Worm (Caenorhabditis elegans) whole organism, L1 larva: ENCODE measurements around the gene Y46H3A.5.

Experiments
- C04F5.9 ChIP-seq: sonication (generic microtip); optimal IDR thresholded peaks from 2 replicates; lab custom pipeline; 2016; ENCODE audit warnings: missing genetic modification characterization, missing compliant biosample characterization
- C16A3.4 ChIP-seq: fragments of 150-350 bp; optimal IDR thresholded peaks from 2 replicates; lab custom pipeline; 2014; ENCODE audit warnings: missing biosample characterization, missing genetic modification characterization
- C34B4.2 ChIP-seq: sonication (generic microtip); optimal IDR thresholded peaks from 2 replicates; lab custom pipeline; 2017; ENCODE audit warnings: mild to moderate bottlenecking, missing genetic modification characterization, missing compliant biosample characterization
- F16B12.6 ChIP-seq: fragments of 150-350 bp; optimal IDR thresholded peaks from 2 replicates; lab custom pipeline; 2014; ENCODE audit warnings: missing biosample characterization, missing genetic modification characterization
- alr-1 ChIP-seq: fragments of 200-800 bp; sonication (Bioruptor generic); optimal IDR thresholded peaks from 2 replicates; lab custom pipeline; 2018; ENCODE audit warnings: borderline replicate concordance, mild to moderate bottlenecking, missing genetic modification characterization, missing compliant biosample characterization
- aly-2 ChIP-seq: fragments of 150-350 bp; optimal IDR thresholded peaks from 2 replicates; lab custom pipeline; 2014; ENCODE audit warnings: missing biosample characterization, missing genetic modification characterization
- blmp-1 ChIP-seq: fragments of 150-350 bp; optimal IDR thresholded peaks from 2 replicates; lab custom pipeline; 2014; ENCODE audit warnings: missing biosample characterization, missing genetic modification characterization
- ceh-63 ChIP-seq: fragments of 200-800 bp; sonication (Bioruptor generic); optimal IDR thresholded peaks from 2 replicates; lab custom pipeline; 2018; ENCODE audit warnings: mild to moderate bottlenecking, missing genetic modification characterization, missing compliant biosample characterization
- ceh-8 ChIP-seq: fragments of 200-800 bp; sonication (Bioruptor generic); optimal IDR thresholded peaks from 2 replicates; lab custom pipeline; 2018; ENCODE audit warnings: mild to moderate bottlenecking, missing genetic modification characterization, moderate library complexity, missing compliant biosample characterization
- ceh-82 ChIP-seq, 3 experiments: fragments of 150-350 bp in 1 of 3; sonication (generic microtip) in 2 of 3; optimal IDR thresholded peaks; 2 replicates each; lab custom pipeline; 2014 to 2017; ENCODE audit warnings: missing biosample characterization in 3 of 3, missing genetic modification characterization in 3 of 3
- ceh-88 ChIP-seq: fragments of 200-800 bp; sonication (Bioruptor generic); IDR thresholded peaks from 2 replicates; pipeline ENCODE4 v1.3.6; 2022; ENCODE audit warnings: missing genetic modification characterization, missing compliant biosample characterization
- ces-1 ChIP-seq: fragments of 150-350 bp; optimal IDR thresholded peaks from 2 replicates; lab custom pipeline; 2014; ENCODE audit warnings: missing biosample characterization, missing genetic modification reagents, missing genetic modification characterization
- dpl-1 ChIP-seq, 3 experiments: fragments of 150-350 bp in 2 of 3; sonication (generic microtip) in 1 of 3; optimal IDR thresholded peaks; 2 replicates each; lab custom pipeline; 2014 to 2017; ENCODE audit warnings: missing biosample characterization in 3 of 3, missing genetic modification characterization in 3 of 3, missing genetic modification reagents in 3 of 3
- efl-1 ChIP-seq, 4 experiments: fragments of 150-350 bp; optimal IDR thresholded peaks in 3 of 4; peaks in 1 of 4; 1 replicate in 1 of 4; 2 replicates in 3 of 4; lab custom pipeline; 2014; ENCODE audit warnings: missing biosample characterization in 2 of 4, missing genetic modification characterization in 2 of 4, missing genetic modification reagents in 2 of 4
- egl-27 ChIP-seq, 2 experiments: fragments of 150-350 bp in 1 of 2; sonication (generic microtip); optimal IDR thresholded peaks; 3 replicates each; lab custom pipeline; 2017 to 2018; ENCODE audit warnings: missing biosample characterization in 2 of 2, missing genetic modification characterization in 2 of 2, missing genetic modification reagents in 2 of 2
- fkh-10 ChIP-seq: sonication (generic microtip); optimal IDR thresholded peaks from 2 replicates; lab custom pipeline; 2017; ENCODE audit warnings: missing biosample characterization, missing genetic modification reagents, missing genetic modification characterization
- fkh-4 ChIP-seq: sonication (generic microtip); optimal IDR thresholded peaks from 2 replicates; lab custom pipeline; 2016; ENCODE audit warnings: missing compliant biosample characterization, missing genetic modification characterization, borderline replicate concordance
- fos-1 ChIP-seq: fragments of 150-350 bp; optimal IDR thresholded peaks from 2 replicates; lab custom pipeline; 2014; ENCODE audit warnings: missing biosample characterization, missing genetic modification characterization
- hlh-17 ChIP-seq: fragments of 200-800 bp; sonication (Bioruptor generic); optimal IDR thresholded peaks from 2 replicates; lab custom pipeline; 2018; ENCODE audit warnings: missing genetic modification characterization, mild to moderate bottlenecking, missing compliant biosample characterization, moderate library complexity, borderline replicate concordance
- hpl-2 ChIP-seq: fragments of 150-350 bp; optimal IDR thresholded peaks from 2 replicates; lab custom pipeline; 2014; ENCODE audit warnings: missing biosample characterization, missing genetic modification reagents, missing genetic modification characterization
- jun-1 ChIP-seq: fragments of 150-350 bp; optimal IDR thresholded peaks from 2 replicates; lab custom pipeline; 2014; ENCODE audit warnings: missing biosample characterization, missing genetic modification reagents, missing genetic modification characterization
- lin-35 ChIP-seq, 2 experiments: fragments of 150-350 bp; optimal IDR thresholded peaks; 2 replicates each; lab custom pipeline; 2014; ENCODE audit warnings: missing biosample characterization in 2 of 2, missing genetic modification characterization in 2 of 2, missing genetic modification reagents in 2 of 2
- mdl-1 ChIP-seq, 2 experiments: fragments of 150-350 bp; optimal IDR thresholded peaks; 2 replicates each; lab custom pipeline; 2014 to 2017; ENCODE audit warnings: missing biosample characterization in 2 of 2, missing genetic modification characterization in 2 of 2, inconsistent platforms in 1 of 2
- nhr-12 ChIP-seq: sonication (generic microtip); optimal IDR thresholded peaks from 2 replicates; lab custom pipeline; 2017; ENCODE audit warnings: missing biosample characterization, missing genetic modification characterization
- nhr-19 ChIP-seq: fragments of 200-800 bp; sonication (Bioruptor generic); conservative IDR thresholded peaks from 2 replicates; pipeline ENCODE4 v1.3.6; 2022; ENCODE audit warnings: missing genetic modification characterization, missing compliant biosample characterization
- nhr-84 ChIP-seq: sonication (generic microtip); optimal IDR thresholded peaks from 2 replicates; lab custom pipeline; 2017; ENCODE audit warnings: missing biosample characterization, missing genetic modification characterization
- nhr-85 ChIP-seq: sonication (generic microtip); peaks from one replicate; lab custom pipeline; 2016; ENCODE audit warnings: missing genetic modification characterization, inconsistent platforms, missing compliant biosample characterization
- nhr-90 ChIP-seq: sonication (generic microtip); optimal IDR thresholded peaks from 2 replicates; lab custom pipeline; 2016; ENCODE audit warnings: mild to moderate bottlenecking, missing genetic modification characterization, missing compliant biosample characterization; ENCODE audit not compliant: poor library complexity
- pag-3 ChIP-seq: sonication (generic microtip); optimal IDR thresholded peaks from 2 replicates; lab custom pipeline; 2017; ENCODE audit warnings: missing genetic modification characterization, mild to moderate bottlenecking, missing compliant biosample characterization, antibody characterized with exemption, borderline replicate concordance; ENCODE audit not compliant: insufficient read depth
- pax-3 ChIP-seq: fragments of 200-800 bp; sonication (Bioruptor generic); optimal IDR thresholded peaks from 2 replicates; lab custom pipeline; 2018; ENCODE audit warnings: mild to moderate bottlenecking, missing genetic modification characterization, moderate library complexity, missing compliant biosample characterization
- pqm-1 ChIP-seq: sonication (generic microtip); optimal IDR thresholded peaks from 3 replicates; lab custom pipeline; 2017; ENCODE audit warnings: missing biosample characterization, missing genetic modification characterization
- rnt-1 ChIP-seq: sonication (generic microtip); optimal IDR thresholded peaks from 2 replicates; lab custom pipeline; 2016; ENCODE audit warnings: mild to moderate bottlenecking, missing genetic modification characterization, moderate library complexity, missing compliant biosample characterization
- snu-23 ChIP-seq: sonication (generic microtip); optimal IDR thresholded peaks from 2 replicates; lab custom pipeline; 2016; ENCODE audit warnings: missing genetic modification characterization, missing compliant biosample characterization
- sox-4 ChIP-seq: sonication (generic microtip); optimal IDR thresholded peaks from 2 replicates; lab custom pipeline; 2016; ENCODE audit warnings: missing genetic modification characterization, missing compliant biosample characterization
- sup-37 ChIP-seq: fragments of 200-800 bp; sonication (Bioruptor generic); optimal IDR thresholded peaks from 2 replicates; lab custom pipeline; 2018; ENCODE audit warnings: mild to moderate bottlenecking, missing genetic modification characterization, missing compliant biosample characterization
- swsn-7 ChIP-seq: sonication (generic microtip); optimal IDR thresholded peaks from 2 replicates; lab custom pipeline; 2016; ENCODE audit warnings: missing genetic modification characterization, missing compliant biosample characterization
- tbx-2 ChIP-seq: sonication (generic microtip); optimal IDR thresholded peaks from 2 replicates; lab custom pipeline; 2016; ENCODE audit warnings: missing genetic modification characterization, missing compliant biosample characterization
- unc-130 ChIP-seq: fragments of 150-350 bp; optimal IDR thresholded peaks from 2 replicates; lab custom pipeline; 2017; ENCODE audit warnings: missing biosample characterization, missing genetic modification characterization, inconsistent platforms
- unc-30 ChIP-seq: sonication (generic microtip); optimal IDR thresholded peaks from 2 replicates; lab custom pipeline; 2017; ENCODE audit warnings: missing biosample characterization, missing genetic modification characterization
- unc-62 ChIP-seq: fragments of 150-350 bp; optimal IDR thresholded peaks from 2 replicates; lab custom pipeline; 2014; ENCODE audit warnings: missing biosample characterization, missing genetic modification reagents, missing genetic modification characterization
- unc-98 ChIP-seq: fragments of 200-800 bp; sonication (Bioruptor generic); IDR thresholded peaks from 2 replicates; pipeline ENCODE4 v1.3.6; 2022; ENCODE audit warnings: missing genetic modification characterization, missing compliant biosample characterization
- vab-15 ChIP-seq: sonication (generic microtip); optimal IDR thresholded peaks from 2 replicates; lab custom pipeline; 2017; ENCODE audit warnings: missing genotype, mild to moderate bottlenecking, missing genetic modification characterization, missing compliant biosample characterization
- xbp-1 ChIP-seq: sonication (generic microtip); optimal IDR thresholded peaks from 2 replicates; lab custom pipeline; 2016; ENCODE audit warnings: missing genetic modification characterization, missing compliant biosample characterization
- zag-1 ChIP-seq: fragments of 150-350 bp; optimal IDR thresholded peaks from 2 replicates; lab custom pipeline; 2014; ENCODE audit warnings: missing biosample characterization, missing genetic modification characterization
- ztf-11 ChIP-seq, 2 experiments: sonication (generic microtip); optimal IDR thresholded peaks; 2 replicates each; lab custom pipeline; 2016 to 2017; ENCODE audit warnings: missing genetic modification characterization in 2 of 2, missing biosample characterization in 1 of 2, missing compliant biosample characterization in 1 of 2
- ztf-4 ChIP-seq: fragments of 150-350 bp; optimal IDR thresholded peaks from 2 replicates; lab custom pipeline; 2014; ENCODE audit warnings: missing biosample characterization, missing genetic modification characterization

The Y46H3A.5 gene

ce11 chrV:1821287-1821686, 6.6 kb upstream of the Y46H3A.5 start, which contains the start of the genes gly-7 and mrpl-39 (continued):
- TF ChIP-seq hpl-2 (GFP tag; lab: Kevin White, UChicago) (no peak), fkh-4 (no peak), nhr-19 (GFP tag; lab: Robert Waterston, UW) (no peak; the same call in 1 of the 2 replicates), rnt-1 (tag; lab: Kevin White, UChicago) (peak; percentile 53), unc-30 (tag; lab: Kevin White, UChicago) (no peak), F16B12.6 (tag; lab: Kevin White, UChicago) (no peak), hlh-17 (GFP tag; lab: Kevin White, UChicago) (no peak), nhr-12 (no peak), sup-37 (no peak), ceh-63 (GFP tag; lab: Kevin White, UChicago) (no peak), C04F5.9 (tag; lab: Kevin White, UChicago) (no peak), sox-4 (no peak), ceh-8 (GFP tag; lab: Kevin White, UChicago) (no peak), C34B4.2 (tag; lab: Kevin White, UChicago) (no peak), dpl-1 (GFP tag; optimal IDR thresholded peaks at IDR 0.05; lab: Kevin White, UChicago) (peak in 2 of 3 experiments; percentile 34 to 48), blmp-1 (no peak), ztf-4 (tag; lab: Kevin White, UChicago) (no peak), mdl-1 (tag; optimal IDR thresholded peaks at IDR 0.05; lab: Kevin White, UChicago) (no peak), vab-15 (tag; lab: Kevin White, UChicago) (no peak), unc-98 (GFP tag; lab: Robert Waterston, UW) (no peak), C16A3.4 (tag; lab: Kevin White, UChicago) (peak; percentile 11), pag-3 (tag; lab: Kevin White, UChicago) (no peak), nhr-90 (peak; percentile 2), egl-27 (tag; optimal IDR thresholded peaks at IDR 0.05; lab: Kevin White, UChicago) (no peak), tbx-2 (peak; percentile 32), fos-1 (tag; lab: Kevin White, UChicago) (no peak), ceh-88 (no peak), pqm-1 (tag; lab: Kevin White, UChicago) (no peak), ces-1 (GFP tag; lab: Kevin White, UChicago) (no peak), swsn-7 (tag; lab: Kevin White, UChicago) (peak; percentile 11), nhr-85 (peak; percentile 6), aly-2 (tag; lab: Kevin White, UChicago) (no peak), snu-23 (GFP tag; lab: Kevin White, UChicago) (peak; percentile 48), unc-130 (tag; lab: Kevin White, UChicago) (peak; percentile 20), xbp-1 (tag; lab: Kevin White, UChicago) (peak; percentile 28), pax-3 (tag; lab: Kevin White, UChicago) (no peak), lin-35 (GFP tag; optimal IDR thresholded peaks at IDR 0.05; lab: Kevin White, UChicago) (peak; percentile 15 to 52), ceh-82 (tag; optimal IDR thresholded peaks at IDR 0.05; lab: Kevin White, UChicago) (peak in 1 of 3 experiments; percentile 27), unc-62 (GFP tag; lab: Kevin White, UChicago) (no peak), alr-1 (tag; lab: Kevin White, UChicago) (no peak), jun-1 (no peak), nhr-84 (tag; lab: Kevin White, UChicago) (no peak)

ce11 chrV:1820749-1821148, 6.1 kb upstream of the Y46H3A.5 start:
- peak in 1 of 2 experiments; percentile 2 for TF ChIP-seq efl-1 (optimal IDR thresholded peaks at IDR 0.05; lab: Kevin White, UChicago)
- peak; percentile 35 to 94 for TF ChIP-seq efl-1 (GFP tag; optimal IDR thresholded peaks at IDR 0.05 in 1 of 2; lab: Kevin White, UChicago)
- TF ChIP-seq zag-1 (tag; lab: Kevin White, UChicago): no peak
- no peak for TF ChIP-seq fkh-10
- peak in 1 of 2 experiments; percentile 1 for TF ChIP-seq lin-35 (GFP tag; optimal IDR thresholded peaks at IDR 0.05; lab: Kevin White, UChicago)
- TF ChIP-seq dpl-1 (GFP tag; optimal IDR thresholded peaks at IDR 0.05; lab: Kevin White, UChicago): peak in 1 of 3 experiments; percentile 2
- TF ChIP-seq ztf-11 (tag; optimal IDR thresholded peaks at IDR 0.05; lab: Kevin White, UChicago): no peak
- TF ChIP-seq unc-30 (tag; lab: Kevin White, UChicago): no peak
- TF ChIP-seq ceh-88: no peak
- TF ChIP-seq, all 84 proteins: peak for 3
